Worm (Caenorhabditis elegans): Measurements from ENCODE around the gene rps-14.

The rps-14 gene

DNA sequence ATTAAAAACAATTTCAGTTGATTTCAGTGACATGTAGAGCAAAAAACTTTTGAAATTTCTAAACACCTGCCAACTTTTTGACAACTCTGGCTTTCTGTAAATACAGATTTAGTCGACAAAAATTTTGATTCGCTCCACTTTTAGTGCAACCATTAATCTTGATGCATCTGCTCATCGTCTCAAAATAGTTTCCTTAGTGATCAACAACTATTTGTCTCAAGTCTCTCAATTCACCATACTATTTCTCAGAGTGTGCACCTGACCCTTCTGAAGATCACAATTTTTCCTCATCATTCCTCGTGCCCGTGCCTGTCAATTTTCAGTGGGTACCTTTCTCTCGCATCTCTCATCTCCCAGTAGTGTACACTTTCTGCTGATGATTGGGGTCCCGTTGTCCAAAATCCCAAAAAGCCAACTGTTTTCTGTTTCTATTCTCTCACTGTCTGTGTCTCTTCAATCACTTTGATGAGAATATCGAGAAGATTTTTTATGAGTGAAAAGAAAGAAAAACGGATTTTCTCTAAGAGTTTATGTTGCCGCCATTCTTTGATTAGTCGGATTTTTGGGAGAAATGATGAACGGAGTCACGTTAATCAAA lies 37.6 kb upstream of the rps-14 start (continued):
- TF ChIP-seq elt-2 (tag; optimal IDR thresholded peaks at IDR 0.05) (no peak), pqm-1 (tag; optimal IDR thresholded peaks at IDR 0.05) (no peak), mec-3 (tag; optimal IDR thresholded peaks at IDR 0.05; ENCODE audit: borderline replicate concordance) (no peak), unc-55 (GFP tag; optimal IDR thresholded peaks at IDR 0.05) (peak; percentile 88), lim-6 (tag; optimal IDR thresholded peaks at IDR 0.05) (no peak), syd-9 (tag; optimal IDR thresholded peaks at IDR 0.05) (no peak), K02D7.2 (tag; optimal IDR thresholded peaks at IDR 0.05) (no peak), elt-4 (tag; optimal IDR thresholded peaks at IDR 0.05) (no peak), pha-2 (tag; optimal IDR thresholded peaks at IDR 0.05) (no peak), tbx-2 (tag; optimal IDR thresholded peaks at IDR 0.05) (no peak), zip-5 (tag; optimal IDR thresholded peaks at IDR 0.05) (no peak), ceh-19 (GFP tag; optimal IDR thresholded peaks at IDR 0.05) (no peak), ceh-14 (tag; optimal IDR thresholded peaks at IDR 0.05) (no peak)

DNA sequence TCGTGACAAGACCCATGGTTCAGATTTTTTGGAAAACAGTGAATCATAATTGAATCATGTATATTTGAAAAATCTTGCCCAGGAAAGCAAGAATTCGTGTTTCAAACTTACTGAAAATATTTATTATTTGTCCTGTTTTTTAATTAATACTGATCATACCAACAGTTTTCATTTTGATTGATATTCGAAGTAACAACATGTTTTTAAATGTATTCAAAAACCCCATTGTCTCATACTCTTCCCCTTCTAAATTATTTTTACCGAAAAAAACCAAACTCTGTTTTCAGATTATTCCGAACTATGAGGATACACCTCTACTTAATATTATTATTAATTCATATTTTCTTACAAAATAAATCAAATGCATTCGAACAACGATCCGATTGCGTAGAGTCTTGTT lies 36.8 kb upstream of the rps-14 start, which contains the start of gene R151.1:
Gene R151.1 (plus strand): TSS at position 301 of the 400 bp plus-strand sequence.
- no peak for TF ChIP-seq dmd-4 (tag; optimal IDR thresholded peaks at IDR 0.05; ENCODE audit: borderline replicate concordance)
- no peak for TF ChIP-seq ceh-45 (GFP tag; IDR thresholded peaks at IDR 0.05)
- no peak for TF ChIP-seq nfya-1 (tag; optimal IDR thresholded peaks at IDR 0.05)
- TF ChIP-seq npax-4 (tag; optimal IDR thresholded peaks at IDR 0.05), result no peak
- no peak for TF ChIP-seq pag-3 (tag; optimal IDR thresholded peaks at IDR 0.05; ENCODE audit: borderline replicate concordance)
- no peak for TF ChIP-seq hlh-15 (tag; optimal IDR thresholded peaks at IDR 0.05)
- no peak for TF ChIP-seq C08G9.2 (tag; optimal IDR thresholded peaks at IDR 0.05)
- no peak for TF ChIP-seq K09A11.1 (tag; optimal IDR thresholded peaks at IDR 0.05; ENCODE audit: insufficient read depth)
- no peak for TF ChIP-seq unc-55 (GFP tag; optimal IDR thresholded peaks at IDR 0.05)
- no peak for TF ChIP-seq ceh-31 (tag; optimal IDR thresholded peaks at IDR 0.05)
- TF ChIP-seq sox-2 (GFP tag; IDR thresholded peaks at IDR 0.05), result no peak
- no peak for TF ChIP-seq elt-4 (tag; optimal IDR thresholded peaks at IDR 0.05)
- TF ChIP-seq K02D7.2 (tag; optimal IDR thresholded peaks at IDR 0.05), result no peak
- no peak for TF ChIP-seq pax-1 (tag; optimal IDR thresholded peaks at IDR 0.05)
- TF ChIP-seq unc-3 (GFP tag; conservative IDR thresholded peaks at IDR 0.05), result no peak
- no peak for TF ChIP-seq unc-3 (tag; optimal IDR thresholded peaks at IDR 0.05)
- TF ChIP-seq fax-1 (tag; optimal IDR thresholded peaks at IDR 0.05), result no peak
- no peak for TF ChIP-seq nhr-232 (tag; optimal IDR thresholded peaks at IDR 0.05)
- no peak for TF ChIP-seq ets-4 (tag; optimal IDR thresholded peaks at IDR 0.05)
- no peak for TF ChIP-seq sdc-2 (tag; optimal IDR thresholded peaks at IDR 0.05)
- no peak for TF ChIP-seq ceh-9 (tag; optimal IDR thresholded peaks at IDR 0.05)

DNA sequence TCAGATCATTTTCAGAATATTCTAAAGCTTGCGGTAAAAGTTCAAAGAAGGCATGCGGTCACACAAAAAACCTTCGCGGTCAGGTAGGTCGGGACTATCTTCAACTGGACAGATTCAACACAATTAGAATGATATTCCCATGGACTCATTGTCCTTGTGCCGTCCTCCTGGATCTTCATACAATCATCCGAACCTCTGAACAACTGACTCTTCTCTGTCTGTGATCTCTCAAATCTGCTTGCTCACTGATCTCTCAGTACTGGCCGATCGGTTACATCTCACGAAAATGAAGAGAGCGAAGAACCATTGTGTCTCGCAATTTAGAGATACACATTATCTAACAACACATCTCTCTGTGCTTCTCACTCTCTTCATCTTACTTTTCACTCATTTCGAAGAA lies 36.1 kb upstream of the rps-14 start:
- TF ChIP-seq rnt-1 (tag; optimal IDR thresholded peaks at IDR 0.05) (peak; percentile 23), che-1 (tag; optimal IDR thresholded peaks at IDR 0.05) (no peak), dve-1 (tag; optimal IDR thresholded peaks at IDR 0.05) (no peak)

DNA sequence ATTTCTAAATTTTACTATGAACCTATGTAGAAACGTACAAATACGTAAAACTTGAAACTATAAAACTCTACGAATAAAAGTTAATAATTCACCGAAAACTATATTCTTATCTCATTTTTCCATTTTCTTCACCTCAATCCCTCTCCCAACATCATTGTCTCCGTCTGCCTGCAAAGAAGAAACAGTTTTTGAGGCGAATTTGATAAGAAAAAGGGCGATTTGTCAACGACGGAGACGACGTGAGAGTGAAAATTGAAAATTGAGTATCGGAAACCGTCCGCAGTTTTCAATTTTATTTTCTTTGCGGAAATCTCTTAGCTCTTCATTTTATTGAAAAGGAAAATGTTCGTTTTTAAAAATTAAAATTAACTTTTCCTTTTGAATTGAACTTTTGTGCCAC lies 32.6 kb upstream of the rps-14 start:
- no peak for TF ChIP-seq tbx-2 (tag; optimal IDR thresholded peaks at IDR 0.05)
- TF ChIP-seq hlh-8 (tag; optimal IDR thresholded peaks at IDR 0.05), result no peak
- no peak for TF ChIP-seq elt-2 (tag; optimal IDR thresholded peaks at IDR 0.05)
- TF ChIP-seq F13H6.1 (tag; optimal IDR thresholded peaks at IDR 0.05), result no peak
- no peak for TF ChIP-seq lin-11 (tag; optimal IDR thresholded peaks at IDR 0.05)
- no peak for TF ChIP-seq C08G9.2 (tag; optimal IDR thresholded peaks at IDR 0.05)
- TF ChIP-seq ceh-31 (tag; optimal IDR thresholded peaks at IDR 0.05), result no peak
- TF ChIP-seq ets-4 (tag; optimal IDR thresholded peaks at IDR 0.05), result no peak
- TF ChIP-seq pat-9 (tag; optimal IDR thresholded peaks at IDR 0.05), result no peak
- TF ChIP-seq ahr-1 (tag; optimal IDR thresholded peaks at IDR 0.05), result no peak
- TF ChIP-seq syd-9 (tag; optimal IDR thresholded peaks at IDR 0.05), result no peak
- no peak for TF ChIP-seq C38D4.7 (GFP tag; optimal IDR thresholded peaks at IDR 0.05)
- no peak for TF ChIP-seq hlh-15 (tag; optimal IDR thresholded peaks at IDR 0.05)
- TF ChIP-seq ceh-22 (tag; optimal IDR thresholded peaks at IDR 0.05), result no peak
- no peak for TF ChIP-seq pag-3 (tag; optimal IDR thresholded peaks at IDR 0.05; ENCODE audit: borderline replicate concordance)
- TF ChIP-seq ceh-18 (tag; optimal IDR thresholded peaks at IDR 0.05), result no peak
- no peak for TF ChIP-seq unc-86 (tag; optimal IDR thresholded peaks at IDR 0.05)
- TF ChIP-seq npax-4 (tag; optimal IDR thresholded peaks at IDR 0.05), result no peak
- TF ChIP-seq nfya-1 (tag; optimal IDR thresholded peaks at IDR 0.05), result no peak
